Worm (Caenorhabditis elegans): ENCODE results near the gene F26D10.13.

DNA sequence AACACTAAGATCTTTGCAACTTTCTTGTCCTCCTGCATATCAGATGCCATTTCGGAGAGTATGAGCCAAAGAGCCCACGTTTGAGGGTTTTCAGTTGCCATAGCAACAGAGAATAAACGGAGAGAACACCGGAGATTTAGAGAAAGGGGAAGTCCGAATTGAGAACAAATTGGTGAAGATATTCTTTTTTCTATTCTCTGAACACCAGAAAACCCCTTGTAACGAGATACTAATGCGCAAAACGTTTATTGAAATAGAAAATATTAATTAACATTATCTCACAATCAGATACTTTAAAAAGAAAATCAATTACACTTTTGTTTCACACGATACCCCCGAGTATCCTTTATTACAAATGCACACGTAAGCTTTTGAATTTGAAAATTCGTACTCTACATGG lies 37.3 kb upstream of the F26D10.13 start, which contains the start of gene ifta-2:
- TF ChIP-seq sma-9 (GFP tag; optimal IDR thresholded peaks at IDR 0.05): no peak
- no peak for TF ChIP-seq sma-9 (tag; optimal IDR thresholded peaks at IDR 0.05)
- no peak for TF ChIP-seq unc-62 (GFP tag; optimal IDR thresholded peaks at IDR 0.05)
- no peak for TF ChIP-seq ZK546.5 (tag; optimal IDR thresholded peaks at IDR 0.05)
- TF ChIP-seq blmp-1 (tag; optimal IDR thresholded peaks at IDR 0.05; ENCODE audit: insufficient read depth): no peak
- TF ChIP-seq ceh-82 (tag; optimal IDR thresholded peaks at IDR 0.05): no peak
- no peak for TF ChIP-seq Y55F3AM.14 (GFP tag; optimal IDR thresholded peaks at IDR 0.05)
- TF ChIP-seq unc-39 (tag; optimal IDR thresholded peaks at IDR 0.05): no peak
- TF ChIP-seq elt-1 (tag; optimal IDR thresholded peaks at IDR 0.05): no peak
- TF ChIP-seq ama-1 (optimal IDR thresholded peaks at IDR 0.05): no peak
- no peak for TF ChIP-seq nhr-77 (tag; optimal IDR thresholded peaks at IDR 0.05)
